Comparison of ENCODE assay signal across 2 worm cellular contexts in the genomic region with DNA sequence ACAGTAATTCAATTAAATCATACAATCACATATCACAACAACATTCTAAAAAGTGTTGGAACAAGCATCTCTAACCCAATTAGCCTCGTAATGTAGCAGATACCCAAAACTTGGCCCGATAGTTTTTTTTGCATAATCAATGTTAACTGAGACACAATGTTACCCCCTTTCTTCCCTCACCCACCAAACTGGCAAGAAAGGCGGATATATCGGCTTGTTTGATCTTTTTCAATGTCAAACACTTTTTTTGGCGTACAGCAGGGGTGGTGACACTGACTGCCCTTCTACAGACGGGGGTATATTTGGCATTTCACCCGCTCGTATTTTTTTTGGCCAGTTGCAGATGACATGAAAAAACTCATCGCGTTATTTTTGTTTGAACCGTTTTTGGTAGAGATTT.
TF ChIP-seq lines count a peak whose summit lies in the region.

No protein-coding gene starts in this region.

TF ChIP-seq in whole organism, L1 larva, 84 proteins besides CTCF, POLR2A, EP300 and RAD21:
- TF ChIP-seq nhr-85 (tag; lab: Kevin White, UChicago) (peak; percentile 44), unc-98 (GFP tag; IDR thresholded peaks at IDR 0.05; lab: Robert Waterston, UW) (no peak), nhr-90 (tag; optimal IDR thresholded peaks at IDR 0.05; lab: Kevin White, UChicago; ENCODE audit: poor library complexity) (no peak), efl-1 (optimal IDR thresholded peaks at IDR 0.05; lab: Kevin White, UChicago) (no peak), efl-1 (GFP tag; optimal IDR thresholded peaks at IDR 0.05 in 1 of 2; lab: Kevin White, UChicago) (peak in 1 of 2 experiments; percentile 87), unc-86 (tag; optimal IDR thresholded peaks at IDR 0.05; lab: Kevin White, UChicago) (no peak)

TF ChIP-seq in whole organism, L3 larva, 47 proteins besides CTCF, POLR2A, EP300 and RAD21:
- TF ChIP-seq nhr-25 (tag; optimal IDR thresholded peaks at IDR 0.05; lab: Kevin White, UChicago) = peak; percentile 72
- no peak for TF ChIP-seq nfya-1 (tag; optimal IDR thresholded peaks at IDR 0.05; lab: Kevin White, UChicago; ENCODE audit: insufficient read depth)
